Fruit fly (Drosophila melanogaster) whole organism: ENCODE results near the gene Lamtor3.

Experiments used
- Dll ChIP-seq: fragments of >200 bp; optimal IDR thresholded peaks from 2 replicates; lab custom pipeline; 2017
- usp ChIP-seq: fragments of >200 bp; optimal IDR thresholded peaks from 2 replicates; lab custom pipeline; 2017; ENCODE audit warnings: missing biosample characterization, missing genetic modification characterization, mixed read lengths

DNA sequence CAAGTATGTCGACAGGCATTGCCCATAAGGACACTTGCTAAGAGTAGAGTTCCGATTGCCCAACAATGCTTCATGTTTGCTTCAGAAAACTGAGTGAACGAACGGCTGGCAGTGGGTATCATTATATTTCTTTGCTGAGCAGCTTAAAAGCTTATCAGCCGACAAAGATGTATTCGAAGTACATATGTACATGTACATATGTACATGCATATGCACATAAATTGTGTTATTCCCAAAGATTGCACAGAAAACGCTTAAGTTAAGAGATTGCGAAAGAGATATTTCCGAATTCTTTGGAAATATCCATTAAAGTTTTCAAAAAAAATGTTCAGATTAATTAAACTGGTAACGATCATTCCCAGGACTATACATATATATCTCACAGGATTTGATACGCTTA is 25.2 kb upstream of the Lamtor3 start, which contains the start of gene SPH93:
- TF ChIP-seq usp (GFP tag; lab: Kevin White, UChicago) (no peak), Dll (lab: Kevin White, UChicago) (no peak)
